Worm (Caenorhabditis elegans) whole organism, L1 larva: ENCODE data around the gene C54C6.4.

ENCODE experiments used
- ama-1 ChIP-seq: fragments of 150-350 bp; optimal IDR thresholded peaks from 2 replicates; lab custom pipeline; 2014
- elt-3 ChIP-seq, 6 experiments: fragments of 150-350 bp in 1 of 6; sonication (generic microtip); optimal IDR thresholded peaks; 2 replicates each; lab custom pipeline; 2017 to 2018; ENCODE audit warnings: missing biosample characterization in 6 of 6, missing genetic modification characterization in 6 of 6, inconsistent platforms in 1 of 6
- lin-15B ChIP-seq: fragments of 150-350 bp; sonication (generic microtip); optimal IDR thresholded peaks from 3 replicates; lab custom pipeline; 2014; ENCODE audit warnings: missing biosample characterization, missing genetic modification characterization

DNA sequence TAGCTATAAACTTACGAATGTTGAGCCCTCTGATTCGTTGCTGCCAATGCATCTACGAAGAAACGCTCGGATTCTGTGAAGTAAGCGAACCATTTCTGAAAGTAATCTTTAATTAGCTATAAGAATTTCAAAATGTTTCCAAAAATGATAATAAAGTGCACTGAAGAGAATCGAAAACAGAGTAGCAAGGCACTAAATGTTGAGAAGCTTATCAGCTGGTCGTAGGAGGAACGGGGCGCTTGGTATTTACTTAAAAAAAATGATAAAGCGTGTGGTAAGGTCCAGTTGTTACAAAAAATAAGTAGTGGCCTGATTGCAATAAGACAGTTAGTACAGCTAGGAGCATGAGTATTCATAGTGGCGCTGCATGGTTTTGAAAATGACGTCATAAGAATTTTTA lies 7.1 kb upstream of the C54C6.4 start, which contains the start of gene C54C6.7:
- TF ChIP-seq ama-1 (lab: Kevin White, UChicago), result no peak
- no peak for TF ChIP-seq elt-3 (tag; optimal IDR thresholded peaks at IDR 0.05; lab: Kevin White, UChicago)
- no peak for TF ChIP-seq lin-15B
